Fruit fly (Drosophila melanogaster): ENCODE data around the gene beat-Vc.

beat-Vc gene

dm6 chr3R:12719627-12720343 is 63.2 kb downstream of the beat-Vc start:
- peak; percentile 50 for TF ChIP-seq CG6808 (GFP tag; optimal IDR thresholded peaks at IDR 0.05)
- TF ChIP-seq Hr38 (GFP tag; optimal IDR thresholded peaks at IDR 0.05), result no peak
- peak; percentile 65 for TF ChIP-seq CG6792 (GFP tag; optimal IDR thresholded peaks at IDR 0.05)
- TF ChIP-seq CG1621 (tag; optimal IDR thresholded peaks at IDR 0.05), result peak; percentile 13
- peak; percentile 39 for TF ChIP-seq CG4318 (GFP tag; optimal IDR thresholded peaks at IDR 0.05)
- TF ChIP-seq CG6854 (GFP tag; optimal IDR thresholded peaks at IDR 0.05), result peak; percentile 55
- TF ChIP-seq net (GFP tag; optimal IDR thresholded peaks at IDR 0.05), result peak; percentile 39
- peak; percentile 64 for TF ChIP-seq CG10669 (GFP tag; optimal IDR thresholded peaks at IDR 0.05)
- TF ChIP-seq CG8119 (GFP tag; IDR thresholded peaks at IDR 0.05), result peak; percentile 51; the same call in 1 of the 3 replicates
- peak; percentile 71 for TF ChIP-seq dsx (GFP tag; optimal IDR thresholded peaks at IDR 0.05; ENCODE audit: poor library complexity, severe bottlenecking)
- TF ChIP-seq CG34406 (GFP tag; optimal IDR thresholded peaks at IDR 0.05), result peak; percentile 79
- peak; percentile 9 for TF ChIP-seq Sox14 (GFP tag; optimal IDR thresholded peaks at IDR 0.05)
- TF ChIP-seq OdsH (GFP tag; optimal IDR thresholded peaks at IDR 0.05), result peak; percentile 47
- no peak for TF ChIP-seq Lpt (GFP tag; optimal IDR thresholded peaks at IDR 0.05)
- TF ChIP-seq cyc (GFP tag; optimal IDR thresholded peaks at IDR 0.05), result peak; percentile 19
- TF ChIP-seq Smox (GFP tag; optimal IDR thresholded peaks at IDR 0.05), result peak; percentile 42
- peak; percentile 44 for TF ChIP-seq pdm3 (GFP tag; optimal IDR thresholded peaks at IDR 0.05)
- TF ChIP-seq Hr39 (GFP tag; optimal IDR thresholded peaks at IDR 0.05), result peak; percentile 21
- TF ChIP-seq salr (GFP tag; optimal IDR thresholded peaks at IDR 0.05), result peak in 1 of 2 experiments; percentile 38
- peak; percentile 22 for TF ChIP-seq CG9139 (GFP tag; optimal IDR thresholded peaks at IDR 0.05)
- peak; percentile 72 for TF ChIP-seq CG32006 (GFP tag; optimal IDR thresholded peaks at IDR 0.05)
- peak; percentile 47 for TF ChIP-seq spab (GFP tag; optimal IDR thresholded peaks at IDR 0.05)
- TF ChIP-seq eg (GFP tag; IDR thresholded peaks at IDR 0.05), result peak; percentile 50
- peak; percentile 49 for TF ChIP-seq ss (GFP tag; optimal IDR thresholded peaks at IDR 0.05)
- peak; percentile 69 for TF ChIP-seq CG6276 (GFP tag; optimal IDR thresholded peaks at IDR 0.05)
- TF ChIP-seq dac (GFP tag; optimal IDR thresholded peaks at IDR 0.05), result no peak
- TF ChIP-seq fd59A (GFP tag; optimal IDR thresholded peaks at IDR 0.05), result no peak
- TF ChIP-seq CG31627 (GFP tag; optimal IDR thresholded peaks at IDR 0.05), result peak; percentile 19
- peak; percentile 44 for TF ChIP-seq Blimp-1 (GFP tag; optimal IDR thresholded peaks at IDR 0.05)
- peak; percentile 7 for TF ChIP-seq svp (GFP tag)
- peak; percentile 68 for TF ChIP-seq esn (GFP tag; optimal IDR thresholded peaks at IDR 0.05)
- peak; percentile 41 for TF ChIP-seq Hr4 (GFP tag; optimal IDR thresholded peaks at IDR 0.05)
- TF ChIP-seq achi (GFP tag; optimal IDR thresholded peaks at IDR 0.05), result peak; percentile 66
- TF ChIP-seq Met (GFP tag; optimal IDR thresholded peaks at IDR 0.05), result peak; percentile 28
- TF ChIP-seq fkh (GFP tag; optimal IDR thresholded peaks at IDR 0.05), result no peak
- TF ChIP-seq CG11762 (GFP tag; optimal IDR thresholded peaks at IDR 0.05; ENCODE audit: insufficient read depth), result no peak
- peak; percentile 55 for TF ChIP-seq CG10631 (GFP tag; optimal IDR thresholded peaks at IDR 0.05)
- TF ChIP-seq CG3919 (GFP tag; optimal IDR thresholded peaks at IDR 0.05), result peak; percentile 63
- peak; percentile 25 for TF ChIP-seq CG11902 (GFP tag; optimal IDR thresholded peaks at IDR 0.05)
- TF ChIP-seq Gug (GFP tag; IDR thresholded peaks at IDR 0.05), result no peak
- TF ChIP-seq Ets21C (GFP tag; optimal IDR thresholded peaks at IDR 0.05), result no peak
- peak; percentile 46 for TF ChIP-seq vri (GFP tag; optimal IDR thresholded peaks at IDR 0.05)
- TF ChIP-seq CG15336 (GFP tag; IDR thresholded peaks at IDR 0.05), result peak; percentile 67
- peak; percentile 33 for TF ChIP-seq CG7368 (GFP tag; optimal IDR thresholded peaks at IDR 0.05)
- peak; percentile 66 for TF ChIP-seq CG3032 (tag; optimal IDR thresholded peaks at IDR 0.05)
- TF ChIP-seq Ets96B (tag; optimal IDR thresholded peaks at IDR 0.05), result peak; percentile 78
- TF ChIP-seq CG11294 (GFP tag; IDR thresholded peaks at IDR 0.05), result peak; percentile 41
- peak; percentile 38 for TF ChIP-seq lz (GFP tag; optimal IDR thresholded peaks at IDR 0.05)
- TF ChIP-seq fd85E (GFP tag; optimal IDR thresholded peaks at IDR 0.05), result peak; percentile 36
- peak; percentile 44 for TF ChIP-seq topi (GFP tag; optimal IDR thresholded peaks at IDR 0.05)

Data from whole organism, prepupa.